5 fruit fly cellular contexts compared by ENCODE assay signal in the genomic region with DNA sequence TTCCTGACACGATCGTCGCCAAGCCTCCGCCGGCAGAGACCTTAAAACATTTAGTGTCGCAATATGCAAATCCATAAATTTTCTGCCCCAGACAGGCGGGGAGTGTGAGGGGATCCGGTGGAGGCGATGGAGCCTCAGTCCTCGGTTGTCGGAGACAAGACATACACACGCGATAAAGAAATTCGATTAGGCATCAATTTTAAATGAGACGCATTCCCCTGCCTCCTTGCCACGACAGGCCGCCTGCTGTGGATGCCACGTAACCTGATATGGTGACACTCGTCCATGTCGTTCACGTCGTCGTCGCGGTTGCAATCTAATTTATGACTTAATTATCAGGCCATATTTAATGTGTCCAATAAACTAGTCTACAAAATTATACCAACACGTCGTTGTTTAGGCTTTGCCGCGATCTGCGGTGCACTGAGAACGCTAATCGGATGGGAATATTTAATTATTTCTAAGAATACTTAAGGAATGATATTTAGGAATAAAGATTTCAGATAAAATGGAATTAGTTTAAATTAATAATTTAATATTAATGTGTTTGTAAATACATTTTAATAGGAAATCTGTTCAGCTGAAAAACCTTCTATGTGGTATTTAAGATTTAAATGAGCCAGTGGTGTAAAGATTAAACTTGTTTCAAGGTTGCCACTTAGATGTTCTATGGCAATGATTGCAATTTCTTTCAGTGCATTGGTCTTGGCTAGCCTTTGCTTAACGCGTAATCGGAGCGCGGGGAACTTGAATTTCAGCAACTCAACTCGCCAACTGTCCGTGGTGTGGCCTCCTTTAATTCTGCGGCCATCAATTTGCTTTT.
TF ChIP-seq lines count a peak whose summit lies in the region.

No protein-coding gene starts in this region.

TF ChIP-seq in whole organism, adult, 20 proteins besides CTCF, POLR2A, EP300 and RAD21 (continued from another document):
- no peak for TF ChIP-seq CG33017 (tag; optimal IDR thresholded peaks at IDR 0.05; lab: Kevin White, UChicago)
- TF ChIP-seq ovo (GFP tag; optimal IDR thresholded peaks at IDR 0.05; lab: Kevin White, UChicago): no peak
- TF ChIP-seq bab1 (GFP tag; optimal IDR thresholded peaks at IDR 0.05; lab: Kevin White, UChicago): peak; percentile 45

TF ChIP-seq in whole organism, embryonic, 481 proteins besides CTCF, POLR2A, EP300 and RAD21 (continued from another document and continues in another):
- TF ChIP-seq CG31365 (tag; optimal IDR thresholded peaks at IDR 0.05; lab: Kevin White, UChicago): no peak
- peak; percentile 30 for TF ChIP-seq Hr3 (GFP tag; optimal IDR thresholded peaks at IDR 0.05; lab: Kevin White, UChicago)
- TF ChIP-seq Usf (GFP tag; optimal IDR thresholded peaks at IDR 0.05; lab: Kevin White, UChicago): no peak
- no peak for TF ChIP-seq CG9215 (GFP tag; IDR thresholded peaks at IDR 0.05; lab: Robert Waterston, UW)
- no peak for TF ChIP-seq H2.0 (GFP tag; IDR thresholded peaks at IDR 0.05; lab: Robert Waterston, UW)
- peak; percentile 60 for TF ChIP-seq CG12942 (GFP tag; optimal IDR thresholded peaks at IDR 0.05; lab: Kevin White, UChicago)
- peak; percentile 86 for TF ChIP-seq crol (GFP tag; IDR thresholded peaks at IDR 0.05; lab: Robert Waterston, UW)
- peak; percentile 82; the same call in 2 of the 3 replicates for TF ChIP-seq CG6175 (GFP tag; IDR thresholded peaks at IDR 0.05; lab: Robert Waterston, UW)
- peak; percentile 15 for TF ChIP-seq mirr (GFP tag; optimal IDR thresholded peaks at IDR 0.05; lab: Kevin White, UChicago)
- no peak for TF ChIP-seq hb (GFP tag; IDR thresholded peaks at IDR 0.05; lab: Robert Waterston, UW; ENCODE audit: partially characterized antibody)
- TF ChIP-seq Eip74EF (GFP tag; optimal IDR thresholded peaks at IDR 0.05; lab: Kevin White, UChicago): peak in 1 of 2 experiments; percentile 46
- TF ChIP-seq CG15011 (GFP tag; optimal IDR thresholded peaks at IDR 0.05; lab: Kevin White, UChicago): peak; percentile 51
- TF ChIP-seq kah (GFP tag; optimal IDR thresholded peaks at IDR 0.05; lab: Kevin White, UChicago): peak; percentile 35
- TF ChIP-seq Hand (GFP tag; optimal IDR thresholded peaks at IDR 0.05; lab: Kevin White, UChicago): no peak
- TF ChIP-seq Asciz (GFP tag; optimal IDR thresholded peaks at IDR 0.05; lab: Kevin White, UChicago): peak; percentile 80
- peak; percentile 1 for TF ChIP-seq CG8290 (GFP tag; optimal IDR thresholded peaks at IDR 0.05; lab: Kevin White, UChicago)
- TF ChIP-seq CG8290 (tag; optimal IDR thresholded peaks at IDR 0.05; lab: Kevin White, UChicago): peak in 1 of 2 experiments; percentile 34
- TF ChIP-seq CG17802 (tag; optimal IDR thresholded peaks at IDR 0.05; lab: Kevin White, UChicago): peak; percentile 8
- peak; percentile 64 for TF ChIP-seq ind (GFP tag; optimal IDR thresholded peaks at IDR 0.05; lab: Kevin White, UChicago)
- TF ChIP-seq Kr (GFP tag; optimal IDR thresholded peaks at IDR 0.05; lab: Kevin White, UChicago): no peak
- peak; percentile 56 for TF ChIP-seq CG4820 (GFP tag; optimal IDR thresholded peaks at IDR 0.05; lab: Kevin White, UChicago)
- TF ChIP-seq D19B (GFP tag; optimal IDR thresholded peaks at IDR 0.05; lab: Kevin White, UChicago): no peak
- no peak for TF ChIP-seq CG8765 (GFP tag; IDR thresholded peaks at IDR 0.05; lab: Robert Waterston, UW)
- peak; percentile 71 for TF ChIP-seq salm (tag; optimal IDR thresholded peaks at IDR 0.05; lab: Kevin White, UChicago)
- TF ChIP-seq CG32767 (GFP tag; IDR thresholded peaks at IDR 0.05; lab: Robert Waterston, UW): peak; percentile 81
- no peak for TF ChIP-seq GATAe (GFP tag; conservative IDR thresholded peaks at IDR 0.05; lab: Robert Waterston, UW)
- no peak for TF ChIP-seq toy (GFP tag; IDR thresholded peaks at IDR 0.05; lab: Robert Waterston, UW)
- peak; percentile 84 for TF ChIP-seq Oli (tag; optimal IDR thresholded peaks at IDR 0.05; lab: Kevin White, UChicago)
- TF ChIP-seq nerfin-2 (GFP tag; IDR thresholded peaks at IDR 0.05; lab: Robert Waterston, UW; ENCODE audit: partially characterized antibody): no peak

TF ChIP-seq in whole organism, prepupa, 60 proteins besides CTCF, POLR2A, EP300 and RAD21 (continued from another document and continues in another):
- TF ChIP-seq vri (GFP tag; optimal IDR thresholded peaks at IDR 0.05; lab: Kevin White, UChicago) (peak; percentile 68), CG6854 (GFP tag; optimal IDR thresholded peaks at IDR 0.05; lab: Kevin White, UChicago) (no peak), OdsH (GFP tag; optimal IDR thresholded peaks at IDR 0.05; lab: Kevin White, UChicago) (peak; percentile 85), CG8119 (GFP tag; IDR thresholded peaks at IDR 0.05; lab: Robert Waterston, UW) (peak; percentile 89), Eip78C (GFP tag; lab: Kevin White, UChicago) (peak; percentile 96), Gug (GFP tag; IDR thresholded peaks at IDR 0.05; lab: Robert Waterston, UW) (peak; percentile 79), fkh (GFP tag; optimal IDR thresholded peaks at IDR 0.05; lab: Kevin White, UChicago) (no peak), CG3032 (tag; optimal IDR thresholded peaks at IDR 0.05; lab: Kevin White, UChicago) (peak; percentile 94), Lpt (GFP tag; optimal IDR thresholded peaks at IDR 0.05; lab: Kevin White, UChicago) (peak; percentile 75), Hr4 (GFP tag; optimal IDR thresholded peaks at IDR 0.05; lab: Kevin White, UChicago) (peak; percentile 79), cyc (GFP tag; optimal IDR thresholded peaks at IDR 0.05; lab: Kevin White, UChicago) (peak; percentile 32), CG3919 (GFP tag; optimal IDR thresholded peaks at IDR 0.05; lab: Kevin White, UChicago) (peak; percentile 88), CG11902 (GFP tag; optimal IDR thresholded peaks at IDR 0.05; lab: Kevin White, UChicago) (peak; percentile 77), eg (GFP tag; IDR thresholded peaks at IDR 0.05; lab: Robert Waterston, UW) (peak; percentile 86), CG15336 (GFP tag; IDR thresholded peaks at IDR 0.05; lab: Robert Waterston, UW) (peak; percentile 85), CG32006 (GFP tag; optimal IDR thresholded peaks at IDR 0.05; lab: Kevin White, UChicago) (peak; percentile 91), svp (GFP tag; lab: Kevin White, UChicago) (peak; percentile 96), CG16779 (tag; optimal IDR thresholded peaks at IDR 0.05; lab: Kevin White, UChicago) (peak; percentile 69), Sox15 (GFP tag; optimal IDR thresholded peaks at IDR 0.05; lab: Kevin White, UChicago) (peak; percentile 63), CG6276 (GFP tag; optimal IDR thresholded peaks at IDR 0.05; lab: Kevin White, UChicago) (peak; percentile 83), Eip75B (GFP tag; optimal IDR thresholded peaks at IDR 0.05; lab: Kevin White, UChicago) (peak; percentile 45), dac (GFP tag; optimal IDR thresholded peaks at IDR 0.05; lab: Kevin White, UChicago) (peak; percentile 68), CG7368 (GFP tag; optimal IDR thresholded peaks at IDR 0.05; lab: Kevin White, UChicago) (peak; percentile 81), CG10631 (GFP tag; optimal IDR thresholded peaks at IDR 0.05; lab: Kevin White, UChicago) (peak; percentile 81), esn (GFP tag; optimal IDR thresholded peaks at IDR 0.05; lab: Kevin White, UChicago) (peak; percentile 50), Ets21C (GFP tag; optimal IDR thresholded peaks at IDR 0.05; lab: Kevin White, UChicago) (no peak), net (GFP tag; optimal IDR thresholded peaks at IDR 0.05; lab: Kevin White, UChicago) (peak; percentile 74), CG6163 (GFP tag; IDR thresholded peaks at IDR 0.05; lab: Robert Waterston, UW) (peak; percentile 85), Eip93F (GFP tag; optimal IDR thresholded peaks at IDR 0.05; lab: Kevin White, UChicago) (no peak), CG8319 (GFP tag; optimal IDR thresholded peaks at IDR 0.05; lab: Kevin White, UChicago) (peak; percentile 74), Sox14 (GFP tag; optimal IDR thresholded peaks at IDR 0.05; lab: Kevin White, UChicago) (no peak), CG4318 (GFP tag; optimal IDR thresholded peaks at IDR 0.05; lab: Kevin White, UChicago) (peak; percentile 83)

TF ChIP-seq in whole organism, pupa, 21 proteins besides CTCF, POLR2A, EP300 and RAD21 (continued from another document):
- TF ChIP-seq CG14655 (GFP tag; optimal IDR thresholded peaks at IDR 0.05; lab: Kevin White, UChicago) (peak; percentile 90), Pif1B (GFP tag; optimal IDR thresholded peaks at IDR 0.05; lab: Kevin White, UChicago) (peak; percentile 72), CG8159 (tag; optimal IDR thresholded peaks at IDR 0.05; lab: Kevin White, UChicago) (peak; percentile 96), CG15710 (tag; optimal IDR thresholded peaks at IDR 0.05; lab: Kevin White, UChicago) (peak; percentile 91)

TF ChIP-seq in whole organism, wandering third instar larva, 38 proteins besides CTCF, POLR2A, EP300 and RAD21 (continued from another document):
- TF ChIP-seq ey (GFP tag; optimal IDR thresholded peaks at IDR 0.05; lab: Kevin White, UChicago) (peak; percentile 14), Hnf4 (GFP tag; optimal IDR thresholded peaks at IDR 0.05; lab: Kevin White, UChicago) (peak; percentile 10), br (GFP tag; optimal IDR thresholded peaks at IDR 0.05; lab: Kevin White, UChicago) (no peak), psq (GFP tag; optimal IDR thresholded peaks at IDR 0.05; lab: Kevin White, UChicago) (peak; percentile 7), Jra (GFP tag; optimal IDR thresholded peaks at IDR 0.05; lab: Kevin White, UChicago) (no peak), Hr78 (GFP tag; optimal IDR thresholded peaks at IDR 0.05; lab: Kevin White, UChicago) (no peak), dsf (GFP tag; optimal IDR thresholded peaks at IDR 0.05; lab: Kevin White, UChicago; ENCODE audit: borderline replicate concordance) (no peak), CrebA (GFP tag; optimal IDR thresholded peaks at IDR 0.05; lab: Kevin White, UChicago; ENCODE audit: borderline replicate concordance) (peak; percentile 78), rgr (GFP tag; optimal IDR thresholded peaks at IDR 0.05; lab: Kevin White, UChicago) (peak; percentile 61), OdsH (GFP tag; optimal IDR thresholded peaks at IDR 0.05; lab: Kevin White, UChicago) (peak; percentile 55)
TF ChIP-seq in whole organism, wandering third instar larva: peak in this region for 12.
